Fruit fly (Drosophila melanogaster) whole organism, prepupa: ENCODE data around the gene Mpi.
A peak's percentile ranks its signal among the peaks of the same experiment; 100 is the strongest.

Source experiments
- Blimp-1 ChIP-seq: fragments of 200-800 bp; sonication (Bioruptor generic); optimal IDR thresholded peaks from 3 replicates; lab custom pipeline; 2017; ENCODE audit warnings: missing biosample characterization, missing genetic modification characterization, mild to moderate bottlenecking, moderate library complexity, missing genetic modification reagents
- CG10631 ChIP-seq: fragments of 200-800 bp; sonication (Bioruptor generic); optimal IDR thresholded peaks from 2 replicates; lab custom pipeline; 2016; ENCODE audit warnings: missing biosample characterization, missing genetic modification characterization
- CG10669 ChIP-seq: fragments of 200-800 bp; sonication (Bioruptor generic); optimal IDR thresholded peaks from 3 replicates; lab custom pipeline; 2018; ENCODE audit warnings: missing biosample characterization, mild to moderate bottlenecking, missing genetic modification characterization, moderate library complexity
- CG11294 ChIP-seq: fragments of 200-800 bp; sonication (Bioruptor generic); IDR thresholded peaks from 2 replicates; pipeline ENCODE4 v1.3.6; 2022; ENCODE audit warnings: missing biosample characterization, missing genetic modification characterization
- CG11762 ChIP-seq: fragments of 200-800 bp; sonication (Bioruptor generic); optimal IDR thresholded peaks from 3 replicates; lab custom pipeline; 2016; ENCODE audit warnings: missing biosample characterization, missing genetic modification characterization; ENCODE audit not compliant: insufficient read depth
- CG1621 ChIP-seq: fragments of 200-800 bp; sonication (Bioruptor generic); optimal IDR thresholded peaks from 3 replicates; lab custom pipeline; 2018; ENCODE audit warnings: missing biosample characterization, mild to moderate bottlenecking, missing genetic modification characterization
- CG16779 ChIP-seq: fragments of 200-800 bp; sonication (Bioruptor generic); optimal IDR thresholded peaks from 3 replicates; lab custom pipeline; 2017; ENCODE audit warnings: missing biosample characterization, mild to moderate bottlenecking, missing genetic modification characterization
- CG3032 ChIP-seq: fragments of 200-800 bp; optimal IDR thresholded peaks from 2 replicates; lab custom pipeline; 2019; ENCODE audit warnings: missing biosample characterization, mild to moderate bottlenecking, missing genetic modification characterization, moderate library complexity
- CG31627 ChIP-seq: fragments of 200-800 bp; sonication (Bioruptor generic); optimal IDR thresholded peaks from 3 replicates; lab custom pipeline; 2016; ENCODE audit warnings: missing biosample characterization, missing genetic modification characterization
- CG34406 ChIP-seq: fragments of 200-800 bp; sonication (Bioruptor generic); optimal IDR thresholded peaks from 3 replicates; lab custom pipeline; 2016; ENCODE audit warnings: missing biosample characterization, missing genetic modification characterization
- CG4318 ChIP-seq: fragments of 200-800 bp; sonication (Bioruptor generic); optimal IDR thresholded peaks from 3 replicates; lab custom pipeline; 2017; ENCODE audit warnings: missing biosample characterization, mild to moderate bottlenecking, missing genetic modification characterization
- CG6163 ChIP-seq: fragments of 200-800 bp; sonication (Bioruptor generic); IDR thresholded peaks from 3 replicates; pipeline ENCODE4 v1.3.6; 2022; ENCODE audit warnings: missing biosample characterization, missing genetic modification characterization
- CG6792 ChIP-seq: fragments of 200-800 bp; sonication (Bioruptor generic); optimal IDR thresholded peaks from 3 replicates; lab custom pipeline; 2016; ENCODE audit warnings: missing biosample characterization, missing genetic modification characterization
- CG6808 ChIP-seq: fragments of 200-800 bp; sonication (Bioruptor generic); optimal IDR thresholded peaks from 3 replicates; lab custom pipeline; 2017; ENCODE audit warnings: missing biosample characterization, missing genetic modification characterization, mild to moderate bottlenecking, moderate library complexity, missing genetic modification reagents
- CG7368 ChIP-seq: fragments of 200-800 bp; sonication (Bioruptor generic); optimal IDR thresholded peaks from 3 replicates; lab custom pipeline; 2016; ENCODE audit warnings: missing biosample characterization, missing genetic modification characterization
- CG8119 ChIP-seq: fragments of 200-800 bp; sonication (Bioruptor generic); IDR thresholded peaks from 3 replicates; pipeline ENCODE4 v1.3.6; 2022; ENCODE audit warnings: missing biosample characterization, missing genetic modification characterization
- CG8632 ChIP-seq: fragments of 200-800 bp; sonication (Bioruptor generic); optimal IDR thresholded peaks from 3 replicates; lab custom pipeline; 2016; ENCODE audit warnings: missing biosample characterization, missing genetic modification characterization
- CG9139 ChIP-seq: fragments of 200-800 bp; sonication (Bioruptor generic); optimal IDR thresholded peaks from 3 replicates; lab custom pipeline; 2017; ENCODE audit warnings: missing biosample characterization, mild to moderate bottlenecking, missing genetic modification characterization
- Eip75B ChIP-seq: fragments of 200-800 bp; sonication (Bioruptor generic); optimal IDR thresholded peaks from 3 replicates; lab custom pipeline; 2016; ENCODE audit warnings: missing biosample characterization, missing genetic modification characterization
- Eip93F ChIP-seq: fragments of 200-800 bp; sonication (Bioruptor generic); optimal IDR thresholded peaks from 2 replicates; lab custom pipeline; 2016; ENCODE audit warnings: missing biosample characterization, mild to moderate bottlenecking, missing genetic modification characterization
- Ets21C ChIP-seq: fragments of 200-800 bp; sonication (Bioruptor generic); optimal IDR thresholded peaks from 3 replicates; lab custom pipeline; 2016; ENCODE audit warnings: missing biosample characterization, missing genetic modification characterization
- Ets96B ChIP-seq: fragments of 200-800 bp; optimal IDR thresholded peaks from 2 replicates; lab custom pipeline; 2019; ENCODE audit warnings: missing biosample characterization, mild to moderate bottlenecking, missing genetic modification characterization, moderate library complexity
- Gug ChIP-seq: fragments of 200-800 bp; sonication (Bioruptor generic); IDR thresholded peaks from 2 replicates; pipeline ENCODE4 v1.3.6; 2022; ENCODE audit warnings: missing biosample characterization, missing genetic modification characterization
- Hr38 ChIP-seq: sonication (Bioruptor generic); optimal IDR thresholded peaks from 2 replicates; lab custom pipeline; 2016; ENCODE audit warnings: missing biosample characterization, missing genetic modification characterization
- Hr39 ChIP-seq: fragments of 200-800 bp; sonication (Bioruptor generic); optimal IDR thresholded peaks from 2 replicates; lab custom pipeline; 2016; ENCODE audit warnings: missing biosample characterization, missing genetic modification characterization
- Hr4 ChIP-seq: fragments of 200-800 bp; sonication (Bioruptor generic); optimal IDR thresholded peaks from 3 replicates; lab custom pipeline; 2016; ENCODE audit warnings: missing biosample characterization, missing genetic modification characterization
- Lpt ChIP-seq: fragments of 200-800 bp; sonication (Bioruptor generic); optimal IDR thresholded peaks from 3 replicates; lab custom pipeline; 2016; ENCODE audit warnings: missing biosample characterization, missing genetic modification characterization
- Met ChIP-seq: fragments of 200-800 bp; sonication (Bioruptor generic); optimal IDR thresholded peaks from 3 replicates; lab custom pipeline; 2016; ENCODE audit warnings: missing biosample characterization, missing genetic modification characterization
- OdsH ChIP-seq: fragments of 200-800 bp; sonication (Bioruptor generic); optimal IDR thresholded peaks from 3 replicates; lab custom pipeline; 2016; ENCODE audit warnings: missing biosample characterization, missing genetic modification characterization
- Smox ChIP-seq: fragments of 200-800 bp; sonication (Bioruptor generic); optimal IDR thresholded peaks from 3 replicates; lab custom pipeline; 2016; ENCODE audit warnings: missing biosample characterization, missing genetic modification characterization
- Sox102F ChIP-seq: fragments of 200-800 bp; sonication (Bioruptor generic); optimal IDR thresholded peaks from 2 replicates; lab custom pipeline; 2016; ENCODE audit warnings: missing biosample characterization, mild to moderate bottlenecking, missing genetic modification characterization
- Sox14 ChIP-seq: fragments of 200-800 bp; sonication (Bioruptor generic); optimal IDR thresholded peaks from 3 replicates; lab custom pipeline; 2016; ENCODE audit warnings: missing biosample characterization, missing genetic modification characterization
- Sox15 ChIP-seq: fragments of 200-800 bp; sonication (Bioruptor generic); optimal IDR thresholded peaks from 3 replicates; lab custom pipeline; 2016; ENCODE audit warnings: missing biosample characterization, missing genetic modification characterization
- achi ChIP-seq: fragments of 200-800 bp; sonication (Bioruptor generic); optimal IDR thresholded peaks from 3 replicates; lab custom pipeline; 2016; ENCODE audit warnings: missing biosample characterization, missing genetic modification characterization
- acj6 ChIP-seq: fragments of 200-800 bp; sonication (Bioruptor generic); optimal IDR thresholded peaks from 3 replicates; lab custom pipeline; 2016; ENCODE audit warnings: missing biosample characterization, missing genetic modification characterization
- cyc ChIP-seq: fragments of 200-800 bp; sonication (Bioruptor generic); optimal IDR thresholded peaks from 3 replicates; lab custom pipeline; 2016; ENCODE audit warnings: missing biosample characterization, missing genetic modification characterization
- dac ChIP-seq: fragments of 200-800 bp; sonication (Bioruptor generic); optimal IDR thresholded peaks from 2 replicates; lab custom pipeline; 2017; ENCODE audit warnings: missing biosample characterization, mild to moderate bottlenecking, missing genetic modification characterization
- dsx ChIP-seq: fragments of 200-800 bp; optimal IDR thresholded peaks from 3 replicates; lab custom pipeline; 2019; ENCODE audit warnings: missing biosample characterization, mild to moderate bottlenecking, missing genetic modification characterization, moderate library complexity; ENCODE audit not compliant: poor library complexity, severe bottlenecking
- eg ChIP-seq: fragments of 200-800 bp; sonication (Bioruptor generic); IDR thresholded peaks from 3 replicates; pipeline ENCODE4 v1.3.6; 2022; ENCODE audit warnings: missing biosample characterization, missing genetic modification characterization
- esn ChIP-seq: fragments of 200-800 bp; sonication (Bioruptor generic); optimal IDR thresholded peaks from 2 replicates; lab custom pipeline; 2016; ENCODE audit warnings: missing biosample characterization, mild to moderate bottlenecking, missing genetic modification characterization, moderate library complexity
- fd59A ChIP-seq: fragments of 200-800 bp; sonication (Bioruptor generic); optimal IDR thresholded peaks from 2 replicates; lab custom pipeline; 2017; ENCODE audit warnings: missing biosample characterization, mild to moderate bottlenecking, missing genetic modification characterization, missing genetic modification reagents
- fd85E ChIP-seq: fragments of 200-800 bp; sonication (Bioruptor generic); optimal IDR thresholded peaks from 3 replicates; lab custom pipeline; 2016; ENCODE audit warnings: missing biosample characterization, missing genetic modification characterization
- fkh ChIP-seq: fragments of 200-800 bp; sonication (Bioruptor generic); optimal IDR thresholded peaks from 3 replicates; lab custom pipeline; 2017; ENCODE audit warnings: missing biosample characterization, mild to moderate bottlenecking, missing genetic modification characterization, moderate library complexity
- lz ChIP-seq: fragments of 200-800 bp; sonication (Bioruptor generic); optimal IDR thresholded peaks from 3 replicates; lab custom pipeline; 2016; ENCODE audit warnings: missing biosample characterization, missing genetic modification characterization
- net ChIP-seq: fragments of 200-800 bp; sonication (Bioruptor generic); optimal IDR thresholded peaks from 3 replicates; lab custom pipeline; 2016; ENCODE audit warnings: missing biosample characterization, missing genetic modification characterization
- pdm3 ChIP-seq: fragments of 200-800 bp; sonication (Bioruptor generic); optimal IDR thresholded peaks from 3 replicates; lab custom pipeline; 2016; ENCODE audit warnings: missing biosample characterization, missing genetic modification characterization
- salr ChIP-seq, 2 experiments: fragments of 200-800 bp; sonication (Bioruptor generic); optimal IDR thresholded peaks; 3 replicates each; lab custom pipeline; 2016 to 2018; ENCODE audit warnings: missing biosample characterization in 2 of 2, missing genetic modification characterization in 2 of 2, mild to moderate bottlenecking in 1 of 2
- spab ChIP-seq: fragments of 200-800 bp; sonication (Bioruptor generic); optimal IDR thresholded peaks from 2 replicates; lab custom pipeline; 2017; ENCODE audit warnings: missing biosample characterization, mild to moderate bottlenecking, missing genetic modification characterization, missing genetic modification reagents
- ss ChIP-seq, 2 experiments: fragments of 200-800 bp; sonication (Bioruptor generic); optimal IDR thresholded peaks; 2 replicates in 1 of 2; 3 replicates in 1 of 2; lab custom pipeline; 2017 to 2018; ENCODE audit warnings: mild to moderate bottlenecking in 2 of 2, missing biosample characterization in 2 of 2, missing genetic modification characterization in 2 of 2, moderate library complexity in 1 of 2
- svp ChIP-seq: fragments of 200-800 bp; sonication (Bioruptor generic); peaks from one replicate; lab custom pipeline; 2016; ENCODE audit warnings: missing biosample characterization, missing genetic modification characterization
- topi ChIP-seq: fragments of 200-800 bp; sonication (Bioruptor generic); optimal IDR thresholded peaks from 3 replicates; lab custom pipeline; 2016; ENCODE audit warnings: missing biosample characterization, missing genetic modification characterization
- vri ChIP-seq: fragments of 200-800 bp; sonication (Bioruptor generic); optimal IDR thresholded peaks from 3 replicates; lab custom pipeline; 2016; ENCODE audit warnings: missing biosample characterization, mild to moderate bottlenecking, missing genetic modification characterization

The Mpi gene

dm6 chr3R:9771519-9771972 lies 12.1 kb downstream of the Mpi start, which contains the start of gene CG9471:
Gene CG9471 (minus strand): TSS chr3R:9771542.
- TF ChIP-seq CG6792 (GFP tag; lab: Kevin White, UChicago) (peak; percentile 96), CG3032 (tag; lab: Kevin White, UChicago) (peak; percentile 89), Met (GFP tag; lab: Kevin White, UChicago) (peak; percentile 97), CG4318 (GFP tag; lab: Kevin White, UChicago) (no peak), acj6 (peak; percentile 96), CG7368 (GFP tag; lab: Kevin White, UChicago) (peak; percentile 94), OdsH (peak; percentile 97), fd59A (GFP tag; lab: Kevin White, UChicago) (peak; percentile 78), Sox15 (peak; percentile 91), lz (GFP tag; lab: Kevin White, UChicago) (peak; percentile 96), CG10669 (GFP tag; lab: Kevin White, UChicago) (peak; percentile 91), Hr39 (GFP tag; lab: Kevin White, UChicago) (peak; percentile 97), esn (GFP tag; lab: Kevin White, UChicago) (peak; percentile 98), Smox (GFP tag; lab: Kevin White, UChicago) (peak; percentile 96), CG9139 (GFP tag; lab: Kevin White, UChicago) (peak; percentile 80), CG8119 (peak; percentile 95), Ets21C (GFP tag; lab: Kevin White, UChicago) (peak; percentile 94), Lpt (GFP tag; lab: Kevin White, UChicago) (peak; percentile 87), achi (peak; percentile 95), dac (GFP tag; lab: Kevin White, UChicago) (peak; percentile 60), cyc (GFP tag; lab: Kevin White, UChicago) (peak; percentile 96), Blimp-1 (peak; percentile 81), CG11762 (GFP tag; lab: Kevin White, UChicago) (peak; percentile 94), net (peak; percentile 95), Hr38 (GFP tag; lab: Kevin White, UChicago) (peak; percentile 31), Eip93F (peak; percentile 94), CG11294 (GFP tag; lab: Robert Waterston, UW) (peak; percentile 90), dsx (GFP tag; lab: Kevin White, UChicago) (peak; percentile 93), salr (GFP tag; optimal IDR thresholded peaks at IDR 0.05; lab: Kevin White, UChicago) (peak; percentile 76 to 91), CG31627 (GFP tag; lab: Kevin White, UChicago) (peak; percentile 97), ss (GFP tag; optimal IDR thresholded peaks at IDR 0.05; lab: Kevin White, UChicago) (peak; percentile 81 to 89), fd85E (GFP tag; lab: Kevin White, UChicago) (peak; percentile 83), Eip75B (peak; percentile 95), vri (GFP tag; lab: Kevin White, UChicago) (peak; percentile 98), Hr4 (GFP tag; lab: Kevin White, UChicago) (peak; percentile 96), Sox14 (GFP tag; lab: Kevin White, UChicago) (peak; percentile 97), CG1621 (peak; percentile 90), pdm3 (GFP tag; lab: Kevin White, UChicago) (peak; percentile 97), topi (GFP tag; lab: Kevin White, UChicago) (peak; percentile 99), svp (GFP tag; lab: Kevin White, UChicago) (peak; percentile 99), Gug (GFP tag; lab: Robert Waterston, UW) (peak; percentile 91), CG8632 (GFP tag; lab: Kevin White, UChicago) (peak; percentile 96), CG34406 (GFP tag; lab: Kevin White, UChicago) (peak; percentile 95), CG6808 (GFP tag; lab: Kevin White, UChicago) (peak; percentile 87), CG10631 (peak; percentile 96), spab (GFP tag; lab: Kevin White, UChicago) (peak; percentile 82), Ets96B (tag; lab: Kevin White, UChicago) (peak; percentile 90), Sox102F (GFP tag; lab: Kevin White, UChicago) (peak; percentile 97), CG6163 (GFP tag; lab: Robert Waterston, UW) (peak; percentile 97), eg (peak; percentile 97), fkh (GFP tag; lab: Kevin White, UChicago) (peak; percentile 79), CG16779 (tag; lab: Kevin White, UChicago) (peak; percentile 85)
